Worm (Caenorhabditis elegans) whole organism, late embryonic: ENCODE measurements around the gene lgc-53.

Source experiments
- ceh-6 ChIP-seq: fragments of 200-800 bp; sonication (Bioruptor generic); optimal IDR thresholded peaks from 2 replicates; lab custom pipeline; 2018; ENCODE audit warnings: mild to moderate bottlenecking, missing genetic modification characterization, missing compliant biosample characterization
- fax-1 ChIP-seq: sonication (generic microtip); optimal IDR thresholded peaks from 2 replicates; lab custom pipeline; 2016; ENCODE audit warnings: missing genotype, missing genetic modification characterization, missing compliant biosample characterization
- tbx-2 ChIP-seq: sonication (generic microtip); optimal IDR thresholded peaks from 2 replicates; lab custom pipeline; 2016; ENCODE audit warnings: missing genetic modification characterization, missing compliant biosample characterization

- TF ChIP-seq ceh-6 (no peak), fax-1 (tag; lab: Kevin White, UChicago) (no peak), tbx-2 (tag; lab: Kevin White, UChicago) (no peak)
Measured at ce11 chrX:16687945-16688344, 23.5 kb upstream of the lgc-53 start, which contains the start of gene F22H10.11.
